Fruit fly (Drosophila melanogaster) whole organism, pupa: ENCODE results near the gene Mhc.

Source experiments
- CG10348 ChIP-seq: fragments of 200-800 bp; sonication (Bioruptor generic); IDR thresholded peaks from 2 replicates; pipeline ENCODE4 v1.3.6; 2022; ENCODE audit warnings: missing biosample characterization, missing genetic modification characterization
- CG12605 ChIP-seq: fragments of 200-800 bp; sonication (Bioruptor generic); IDR thresholded peaks from 2 replicates; pipeline ENCODE4 v1.3.6; 2022; ENCODE audit warnings: missing biosample characterization, missing genetic modification characterization
- CG13204 ChIP-seq: fragments of 200-800 bp; sonication (Bioruptor generic); optimal IDR thresholded peaks from 2 replicates; lab custom pipeline; 2018; ENCODE audit warnings: missing biosample characterization, mild to moderate bottlenecking, missing genetic modification characterization, moderate library complexity
- CG14655 ChIP-seq: fragments of 200-800 bp; sonication (Bioruptor generic); optimal IDR thresholded peaks from 3 replicates; lab custom pipeline; 2017; ENCODE audit warnings: mild to moderate bottlenecking, missing biosample characterization, missing genetic modification reagents, missing genetic modification characterization
- CG15710 ChIP-seq: fragments of 200-800 bp; sonication (Bioruptor generic); optimal IDR thresholded peaks from 2 replicates; lab custom pipeline; 2018; ENCODE audit warnings: missing biosample characterization, mild to moderate bottlenecking, missing genetic modification characterization, moderate library complexity
- CG17806 ChIP-seq: fragments of 200-800 bp; sonication (Bioruptor generic); optimal IDR thresholded peaks from 2 replicates; lab custom pipeline; 2018; ENCODE audit warnings: missing biosample characterization, mild to moderate bottlenecking, missing genetic modification characterization, moderate library complexity
- CG32121 ChIP-seq: fragments of 200-800 bp; sonication (Bioruptor generic); IDR thresholded peaks from 2 replicates; pipeline ENCODE4 v1.3.6; 2022; ENCODE audit warnings: missing biosample characterization, missing genetic modification characterization
- CG34367 ChIP-seq: fragments of 200-800 bp; sonication (Bioruptor generic); optimal IDR thresholded peaks from 2 replicates; lab custom pipeline; 2018; ENCODE audit warnings: missing biosample characterization, mild to moderate bottlenecking, missing genetic modification characterization
- CG4496 ChIP-seq: fragments of 200-800 bp; sonication (Bioruptor generic); IDR thresholded peaks from 3 replicates; pipeline ENCODE4 v1.3.6; 2022; ENCODE audit warnings: missing biosample characterization, missing genetic modification characterization
- CG8159 ChIP-seq: fragments of 200-800 bp; sonication (Bioruptor generic); optimal IDR thresholded peaks from 3 replicates; lab custom pipeline; 2018; ENCODE audit warnings: missing biosample characterization, mild to moderate bottlenecking, missing genetic modification characterization, moderate library complexity
- CG8301 ChIP-seq: fragments of 200-800 bp; sonication (Bioruptor generic); optimal IDR thresholded peaks from 2 replicates; lab custom pipeline; 2018; ENCODE audit warnings: missing biosample characterization, mild to moderate bottlenecking, missing genetic modification characterization
- CG9948 ChIP-seq: fragments of 200-800 bp; sonication (Bioruptor generic); optimal IDR thresholded peaks from 2 replicates; lab custom pipeline; 2018; ENCODE audit warnings: missing biosample characterization, mild to moderate bottlenecking, missing genetic modification characterization, moderate library complexity
- D1 ChIP-seq: fragments of 200-800 bp; sonication (Bioruptor generic); optimal IDR thresholded peaks from 2 replicates; lab custom pipeline; 2018; ENCODE audit warnings: missing biosample characterization, mild to moderate bottlenecking, missing genetic modification characterization, moderate library complexity
- EcR ChIP-seq: fragments of 200-800 bp; sonication (Bioruptor generic); optimal IDR thresholded peaks from 3 replicates; lab custom pipeline; 2019; ENCODE audit warnings: missing biosample characterization, missing genetic modification characterization, mild to moderate bottlenecking, moderate library complexity, missing genetic modification reagents
- Ets98B ChIP-seq: fragments of 200-800 bp; sonication (Bioruptor generic); IDR thresholded peaks from 2 replicates; pipeline ENCODE4 v1.3.6; 2022; ENCODE audit warnings: missing biosample characterization, missing genetic modification characterization
- Pif1A ChIP-seq: fragments of 200-800 bp; sonication (Bioruptor generic); optimal IDR thresholded peaks from 3 replicates; lab custom pipeline; 2016; ENCODE audit warnings: missing biosample characterization, missing genetic modification characterization
- Pif1B ChIP-seq: fragments of 200-800 bp; sonication (Bioruptor generic); optimal IDR thresholded peaks from 3 replicates; lab custom pipeline; 2016; ENCODE audit warnings: missing biosample characterization, missing genetic modification characterization
- Snoo ChIP-seq: fragments of 200-800 bp; sonication (Bioruptor generic); optimal IDR thresholded peaks from 3 replicates; lab custom pipeline; 2017; ENCODE audit warnings: missing biosample characterization, mild to moderate bottlenecking, missing genetic modification characterization, inconsistent platforms
- fd96Ca ChIP-seq: fragments of 200-800 bp; sonication (Bioruptor generic); IDR thresholded peaks from 3 replicates; pipeline ENCODE4 v1.3.6; 2022; ENCODE audit warnings: missing biosample characterization, missing genetic modification characterization
- gl ChIP-seq: fragments of 200-800 bp; sonication (Bioruptor generic); optimal IDR thresholded peaks from 2 replicates; lab custom pipeline; 2018; ENCODE audit warnings: missing biosample characterization, mild to moderate bottlenecking, missing genetic modification characterization
- rn ChIP-seq: fragments of 200-800 bp; sonication (Bioruptor generic); IDR thresholded peaks from 2 replicates; pipeline ENCODE4 v1.3.6; 2022; ENCODE audit warnings: missing biosample characterization, missing genetic modification characterization

Mhc gene

dm6 chr2L:16820993-16821392 lies 54.6 kb downstream of the Mhc start, which contains the start of gene CG13280:
TSS of gene CG13280 (minus strand) at chr2L:16821093.
- TF ChIP-seq gl (tag; lab: Kevin White, UChicago) = no peak
- TF ChIP-seq CG13204 (GFP tag; lab: Kevin White, UChicago) = no peak
- no peak for TF ChIP-seq CG12605 (GFP tag; lab: Robert Waterston, UW)
- TF ChIP-seq CG17806 (tag; lab: Kevin White, UChicago) = no peak
- TF ChIP-seq CG8159 (tag; lab: Kevin White, UChicago) = no peak
- no peak for TF ChIP-seq Pif1B
- no peak for TF ChIP-seq D1 (tag; lab: Kevin White, UChicago)
- TF ChIP-seq CG34367 (tag; lab: Kevin White, UChicago) = no peak
- TF ChIP-seq, all 21 proteins: peak for 0

dm6 chr2L:16824905-16825333 lies 58.6 kb downstream of the Mhc start, which contains the start of gene Cse1:
TSS of gene Cse1 (minus strand) at chr2L:16825207.
- TF ChIP-seq CG9948 (tag; lab: Kevin White, UChicago) = no peak
- TF ChIP-seq CG32121 = no peak
- no peak for TF ChIP-seq Ets98B
- no peak for TF ChIP-seq CG14655 (GFP tag; lab: Kevin White, UChicago)
- TF ChIP-seq CG13204 (GFP tag; lab: Kevin White, UChicago) = no peak
- no peak for TF ChIP-seq Pif1B
- no peak for TF ChIP-seq rn
- no peak for TF ChIP-seq D1 (tag; lab: Kevin White, UChicago)
- TF ChIP-seq CG8301 (tag; lab: Kevin White, UChicago) = no peak
- TF ChIP-seq CG12605 (GFP tag; lab: Robert Waterston, UW) = no peak
- no peak for TF ChIP-seq CG4496
- no peak for TF ChIP-seq Snoo (tag; lab: Kevin White, UChicago)
- no peak for TF ChIP-seq CG10348 (GFP tag; lab: Robert Waterston, UW)
- no peak for TF ChIP-seq CG34367 (tag; lab: Kevin White, UChicago)
- TF ChIP-seq EcR (GFP tag; lab: Kevin White, UChicago) = no peak
- TF ChIP-seq CG17806 (tag; lab: Kevin White, UChicago) = no peak
- TF ChIP-seq fd96Ca (GFP tag; lab: Robert Waterston, UW) = no peak
- no peak for TF ChIP-seq CG8159 (tag; lab: Kevin White, UChicago)
- no peak for TF ChIP-seq CG15710 (tag; lab: Kevin White, UChicago)
- no peak for TF ChIP-seq Pif1A (GFP tag; lab: Kevin White, UChicago)

dm6 chr2L:16826872-16827506 lies 60.6 kb downstream of the Mhc start, which contains the start of gene AspRS-m:
TSS of gene AspRS-m (plus strand) at chr2L:16827078.
- TF ChIP-seq EcR (GFP tag; lab: Kevin White, UChicago) (no peak), CG8159 (tag; lab: Kevin White, UChicago) (no peak), CG14655 (GFP tag; lab: Kevin White, UChicago) (no peak), rn (no peak), CG34367 (tag; lab: Kevin White, UChicago) (no peak), Snoo (tag; lab: Kevin White, UChicago) (no peak), fd96Ca (GFP tag; lab: Robert Waterston, UW) (no peak), CG8301 (tag; lab: Kevin White, UChicago) (no peak), Pif1A (GFP tag; lab: Kevin White, UChicago) (no peak), CG13204 (GFP tag; lab: Kevin White, UChicago) (no peak), Ets98B (no peak), CG15710 (tag; lab: Kevin White, UChicago) (no peak), CG4496 (no peak), CG17806 (tag; lab: Kevin White, UChicago) (no peak)

DNA sequence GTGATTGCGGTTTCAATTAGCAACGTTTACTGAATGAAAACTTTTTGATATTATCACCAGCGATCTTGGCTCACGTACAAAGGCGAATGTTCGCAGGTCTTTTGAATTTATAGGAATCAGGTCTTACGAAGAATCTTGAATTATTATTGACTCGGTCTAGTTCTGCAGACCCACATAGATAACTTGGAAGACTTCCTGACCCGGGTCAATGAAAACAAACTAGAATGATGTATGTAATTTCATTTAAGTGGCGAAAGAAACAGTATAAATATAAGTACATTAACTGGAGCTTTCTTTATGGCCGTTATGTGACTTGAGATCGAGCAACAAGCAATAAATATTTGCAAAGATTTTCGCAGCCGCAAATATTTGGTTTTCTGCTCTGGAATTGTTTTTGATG lies 68.0 kb downstream of the Mhc start, which contains the start of gene CG13282:
Gene CG13282, minus strand, starts transcription at position 101 of the 400 bp plus-strand sequence.
- TF ChIP-seq CG34367 (tag; lab: Kevin White, UChicago) (no peak), Pif1B (no peak), CG15710 (tag; lab: Kevin White, UChicago) (no peak), CG12605 (GFP tag; lab: Robert Waterston, UW) (no peak), gl (tag; lab: Kevin White, UChicago) (no peak), Snoo (tag; lab: Kevin White, UChicago) (no peak), Pif1A (GFP tag; lab: Kevin White, UChicago) (no peak), EcR (GFP tag; lab: Kevin White, UChicago) (no peak), CG9948 (tag; lab: Kevin White, UChicago) (no peak), CG32121 (no peak), CG13204 (GFP tag; lab: Kevin White, UChicago) (no peak), D1 (tag; lab: Kevin White, UChicago) (no peak), CG10348 (GFP tag; lab: Robert Waterston, UW) (no peak)

dm6 chr2L:16837158-16837557 lies 70.8 kb downstream of the Mhc start, which contains the start of gene Nepl9:
TSS of gene Nepl9 (minus strand) at chr2L:16837258.
- TF ChIP-seq CG14655 (GFP tag; lab: Kevin White, UChicago) (no peak), gl (tag; lab: Kevin White, UChicago) (no peak), CG12605 (GFP tag; lab: Robert Waterston, UW) (no peak), CG4496 (no peak), CG17806 (tag; lab: Kevin White, UChicago) (no peak), CG9948 (tag; lab: Kevin White, UChicago) (no peak), Pif1A (GFP tag; lab: Kevin White, UChicago) (no peak), rn (no peak), Ets98B (no peak), Snoo (tag; lab: Kevin White, UChicago) (no peak), CG32121 (no peak), fd96Ca (GFP tag; lab: Robert Waterston, UW) (no peak)
